Fruit fly (Drosophila melanogaster) whole organism, adult: ENCODE measurements around the gene nmdyn-D7.

Source experiments
- CG11617 ChIP-seq: fragments of 200-800 bp; sonication (Bioruptor generic); optimal IDR thresholded peaks from 2 replicates; lab custom pipeline; 2017; ENCODE audit warnings: mild to moderate bottlenecking, missing biosample characterization, missing genetic modification reagents, missing genetic modification characterization
- CG12768 ChIP-seq: fragments of 200-800 bp; sonication (Bioruptor generic); optimal IDR thresholded peaks from 2 replicates; lab custom pipeline; 2017; ENCODE audit warnings: missing biosample characterization, missing genetic modification characterization, mild to moderate bottlenecking, moderate library complexity, missing genetic modification reagents
- CG14711 ChIP-seq: fragments of 200-800 bp; sonication (Bioruptor generic); optimal IDR thresholded peaks from 2 replicates; lab custom pipeline; 2018; ENCODE audit warnings: missing biosample characterization, mild to moderate bottlenecking, missing genetic modification characterization, moderate library complexity
- CG1620 ChIP-seq: fragments of 200-800 bp; sonication (Bioruptor generic); optimal IDR thresholded peaks from 2 replicates; lab custom pipeline; 2016; ENCODE audit warnings: missing biosample characterization, missing genetic modification characterization
- CG33017 ChIP-seq: fragments of 200-800 bp; sonication (Bioruptor generic); optimal IDR thresholded peaks from 2 replicates; lab custom pipeline; 2018; ENCODE audit warnings: missing biosample characterization, mild to moderate bottlenecking, missing genetic modification characterization, moderate library complexity
- CG5204 ChIP-seq: fragments of 200-800 bp; sonication (Bioruptor generic); optimal IDR thresholded peaks from 2 replicates; lab custom pipeline; 2016; ENCODE audit warnings: missing biosample characterization, missing genetic modification characterization
- CG7045 ChIP-seq: fragments of 200-800 bp; sonication (Bioruptor generic); optimal IDR thresholded peaks from 2 replicates; lab custom pipeline; 2017; ENCODE audit warnings: missing biosample characterization, mild to moderate bottlenecking, missing genetic modification characterization
- CG7101 ChIP-seq: fragments of 200-800 bp; sonication (Bioruptor generic); optimal IDR thresholded peaks from 2 replicates; lab custom pipeline; 2018; ENCODE audit warnings: missing biosample characterization, mild to moderate bottlenecking, missing genetic modification characterization, moderate library complexity
- Clk ChIP-seq: fragments of 200-800 bp; sonication (Bioruptor generic); optimal IDR thresholded peaks from 2 replicates; lab custom pipeline; 2017; ENCODE audit warnings: missing biosample characterization, missing genetic modification characterization
- Crg-1 ChIP-seq: fragments of 200-800 bp; sonication (Bioruptor generic); optimal IDR thresholded peaks from 2 replicates; lab custom pipeline; 2016; ENCODE audit warnings: missing biosample characterization, missing genetic modification characterization
- Hr96 ChIP-seq: fragments of 200-800 bp; sonication (Bioruptor generic); optimal IDR thresholded peaks from 2 replicates; lab custom pipeline; 2016; ENCODE audit warnings: missing biosample characterization, missing genetic modification characterization
- Mnt ChIP-seq: fragments of 200-800 bp; sonication (Bioruptor generic); optimal IDR thresholded peaks from 2 replicates; lab custom pipeline; 2016; ENCODE audit warnings: missing biosample characterization, mild to moderate bottlenecking, missing genetic modification characterization
- bab1 ChIP-seq: fragments of 200-800 bp; sonication (Bioruptor generic); optimal IDR thresholded peaks from 3 replicates; lab custom pipeline; 2019; ENCODE audit warnings: missing biosample characterization, mild to moderate bottlenecking, missing genetic modification characterization, moderate library complexity
- cic ChIP-seq: fragments of 200-800 bp; sonication (Bioruptor generic); optimal IDR thresholded peaks from 2 replicates; lab custom pipeline; 2017; ENCODE audit warnings: missing biosample characterization, mild to moderate bottlenecking, missing genetic modification characterization, moderate library complexity
- cnc ChIP-seq, 2 experiments: fragments of >200 bp; optimal IDR thresholded peaks; 2 replicates each; lab custom pipeline; 2017
- kay ChIP-seq: fragments of 200-800 bp; sonication (Bioruptor generic); peaks from one replicate; lab custom pipeline; 2016; ENCODE audit warnings: missing biosample characterization, missing genetic modification characterization, borderline replicate concordance
- ovo ChIP-seq: fragments of 200-800 bp; sonication (Bioruptor generic); optimal IDR thresholded peaks from 2 replicates; lab custom pipeline; 2016; ENCODE audit warnings: missing biosample characterization, missing genetic modification characterization
- pad ChIP-seq: fragments of 200-800 bp; sonication (Bioruptor generic); optimal IDR thresholded peaks from 3 replicates; lab custom pipeline; 2017; ENCODE audit warnings: missing biosample characterization, missing genetic modification characterization, mild to moderate bottlenecking, moderate library complexity, missing genetic modification reagents
- tj ChIP-seq: fragments of 200-800 bp; sonication (Bioruptor generic); optimal IDR thresholded peaks from 3 replicates; lab custom pipeline; 2017; ENCODE audit warnings: missing biosample characterization, mild to moderate bottlenecking, missing genetic modification characterization, moderate library complexity
- toe ChIP-seq: fragments of 200-800 bp; sonication (Bioruptor generic); optimal IDR thresholded peaks from 2 replicates; lab custom pipeline; 2016; ENCODE audit warnings: missing biosample characterization, missing genetic modification characterization

nmdyn-D7 gene

DNA sequence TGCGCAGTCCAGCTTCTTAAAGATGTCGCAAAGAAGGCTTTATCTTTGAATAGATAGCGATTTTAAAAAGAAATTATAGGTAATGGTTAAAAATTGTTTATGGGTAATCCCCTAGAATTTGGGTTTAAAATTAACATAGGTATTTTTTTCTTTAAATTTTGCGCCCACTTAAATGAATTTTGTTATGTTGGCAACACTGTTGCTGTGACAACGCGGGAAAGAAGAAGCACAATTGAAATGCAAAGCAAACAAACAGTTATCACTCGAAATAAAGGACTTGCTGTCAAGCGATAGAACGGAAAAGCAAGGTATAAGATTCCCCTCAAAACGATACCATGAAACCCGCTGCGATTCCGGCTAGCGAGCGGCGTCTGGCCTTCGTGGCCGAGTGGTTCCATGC lies at the start of gene nmdyn-D7:
nmdyn-D7 (plus strand) TSS at position 194 of the 400 bp plus-strand sequence.
- TF ChIP-seq Crg-1 (GFP tag; lab: Kevin White, UChicago): no peak
- peak; percentile 89 for TF ChIP-seq CG14711 (tag; lab: Kevin White, UChicago)
- no peak for TF ChIP-seq ovo (GFP tag; lab: Kevin White, UChicago)
- no peak for TF ChIP-seq CG7045

- TF ChIP-seq Hr96 (GFP tag; lab: Kevin White, UChicago): no peak
- peak; percentile 49 for TF ChIP-seq ovo (GFP tag; lab: Kevin White, UChicago)
- no peak for TF ChIP-seq kay (GFP tag; lab: Kevin White, UChicago)
- TF ChIP-seq Mnt (GFP tag; lab: Kevin White, UChicago): peak; percentile 70
- peak; percentile 97 for TF ChIP-seq cic (GFP tag; lab: Kevin White, UChicago)
- no peak for TF ChIP-seq toe (GFP tag; lab: Kevin White, UChicago)
- TF ChIP-seq tj (GFP tag; lab: Kevin White, UChicago): peak; percentile 74
Observed at dm6 chr3R:9630053-9630632, 49.6 kb upstream of the nmdyn-D7 start.

- TF ChIP-seq toe (GFP tag; lab: Kevin White, UChicago) (no peak), CG12768 (GFP tag; lab: Kevin White, UChicago) (peak; percentile 76), ovo (GFP tag; lab: Kevin White, UChicago) (no peak), pad (GFP tag; lab: Kevin White, UChicago) (peak; percentile 42), bab1 (peak; percentile 65), tj (GFP tag; lab: Kevin White, UChicago) (no peak), CG11617 (no peak), Hr96 (GFP tag; lab: Kevin White, UChicago) (no peak), CG1620 (GFP tag; lab: Kevin White, UChicago) (peak; percentile 19), kay (GFP tag; lab: Kevin White, UChicago) (no peak), cnc (optimal IDR thresholded peaks at IDR 0.05; lab: Kevin White, UChicago) (no peak), CG33017 (tag; lab: Kevin White, UChicago) (peak; percentile 59), Clk (no peak), CG7045 (peak; percentile 47), CG5204 (GFP tag; lab: Kevin White, UChicago) (no peak), Crg-1 (GFP tag; lab: Kevin White, UChicago) (peak; percentile 61), cic (GFP tag; lab: Kevin White, UChicago) (peak; percentile 19), CG14711 (tag; lab: Kevin White, UChicago) (peak; percentile 46), CG7101 (tag; lab: Kevin White, UChicago) (peak; percentile 65), Mnt (GFP tag; lab: Kevin White, UChicago) (peak; percentile 87)
Observed at dm6 chr3R:9630633-9631095, 49.1 kb upstream of the nmdyn-D7 start, which contains the start of gene Calr. TSS of gene Calr (minus strand) at chr3R:9630851.

DNA sequence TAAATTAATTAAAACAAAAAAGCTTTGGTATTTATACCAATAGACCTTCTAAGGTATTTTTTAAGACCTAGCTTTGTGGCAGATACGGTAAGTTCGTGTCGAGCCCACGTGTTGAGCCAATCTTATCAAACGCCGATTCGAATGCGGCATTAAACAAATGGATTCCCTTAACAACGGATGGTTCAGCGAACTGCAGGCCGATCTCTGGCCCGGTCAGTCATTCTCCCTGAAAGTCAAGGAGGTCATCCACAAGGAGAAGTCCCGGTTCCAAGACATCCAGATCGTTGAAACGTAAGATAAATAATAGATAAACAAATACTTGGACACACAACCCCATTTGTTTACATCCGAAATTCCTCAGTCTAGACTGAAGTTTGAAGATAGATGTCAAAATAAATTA lies 48.2 kb upstream of the nmdyn-D7 start, which contains the start of gene SpdS:
SpdS (plus strand) TSS at position 78 of the 400 bp plus-strand sequence.
- TF ChIP-seq bab1 (no peak), toe (GFP tag; lab: Kevin White, UChicago) (no peak), cnc (optimal IDR thresholded peaks at IDR 0.05; lab: Kevin White, UChicago) (no peak), Mnt (GFP tag; lab: Kevin White, UChicago) (peak; percentile 98), CG7101 (tag; lab: Kevin White, UChicago) (no peak), CG7045 (no peak), CG5204 (GFP tag; lab: Kevin White, UChicago) (no peak), Hr96 (GFP tag; lab: Kevin White, UChicago) (no peak)

DNA sequence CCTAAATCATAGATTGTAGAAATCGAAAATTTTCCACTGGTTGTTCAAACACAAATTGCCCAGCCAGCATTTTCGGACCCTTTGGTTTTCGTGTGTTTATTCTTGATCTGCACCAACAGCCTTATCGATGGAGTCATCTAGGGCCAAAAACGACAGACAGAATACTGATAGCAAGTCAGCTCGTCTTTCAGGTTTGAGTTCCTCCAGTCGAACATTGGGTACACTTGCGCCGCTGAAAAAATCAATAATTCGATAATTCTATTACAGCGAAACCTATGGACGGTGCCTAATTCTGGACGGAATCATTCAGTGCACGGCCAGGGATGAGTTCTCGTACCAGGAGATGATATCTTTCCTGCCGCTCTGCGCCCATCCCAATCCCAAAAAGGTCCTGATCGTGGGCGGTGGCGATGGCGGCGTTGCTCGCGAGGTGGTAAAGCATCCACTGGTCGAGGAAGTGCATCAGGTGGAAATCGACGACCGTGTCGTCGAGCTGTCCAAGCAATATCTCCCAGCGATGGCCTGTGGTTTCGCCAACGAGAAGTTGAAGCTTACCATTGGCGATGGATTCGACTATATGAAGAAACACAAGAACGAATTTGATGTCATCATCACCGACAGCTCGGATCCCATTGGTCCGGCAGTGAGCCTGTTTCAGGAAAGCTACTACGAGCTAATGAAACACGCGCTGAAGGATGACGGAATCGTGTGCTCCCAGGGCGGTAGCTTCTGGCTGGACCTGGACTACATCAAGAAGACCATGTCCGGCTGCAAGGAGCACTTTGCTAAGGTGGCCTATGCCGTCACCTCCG lies 47.4 kb upstream of the nmdyn-D7 start:
- no peak for TF ChIP-seq CG33017 (tag; lab: Kevin White, UChicago)
- TF ChIP-seq tj (GFP tag; lab: Kevin White, UChicago): peak; percentile 42

DNA sequence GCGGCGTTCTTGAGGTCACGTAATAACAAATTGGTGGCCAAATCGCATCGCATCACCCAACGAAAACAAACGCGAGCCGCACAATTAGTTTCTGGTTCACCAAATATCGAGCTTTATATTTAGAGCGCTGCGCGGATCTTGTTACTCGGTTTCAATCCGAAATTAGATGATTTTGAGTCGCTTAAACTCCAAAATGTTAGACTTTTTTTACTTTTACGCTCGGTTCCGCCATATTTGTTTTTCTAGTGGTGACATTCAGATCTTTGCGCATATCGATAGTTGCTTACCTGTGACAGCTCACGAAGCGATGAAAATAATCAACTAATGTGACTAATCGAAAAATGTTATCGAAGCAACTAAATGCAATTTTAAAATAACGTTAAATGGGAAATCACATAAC lies 42.4 kb upstream of the nmdyn-D7 start, which contains the start of gene Scm:
Scm (minus strand) TSS at position 251 of the 400 bp plus-strand sequence.
- no peak for TF ChIP-seq Hr96 (GFP tag; lab: Kevin White, UChicago)
- TF ChIP-seq CG1620 (GFP tag; lab: Kevin White, UChicago): no peak
- peak; percentile 55 for TF ChIP-seq bab1
- peak; percentile 15 for TF ChIP-seq CG7101 (tag; lab: Kevin White, UChicago)
- no peak for TF ChIP-seq ovo (GFP tag; lab: Kevin White, UChicago)
- peak; percentile 16 for TF ChIP-seq Mnt (GFP tag; lab: Kevin White, UChicago)
- TF ChIP-seq CG14711 (tag; lab: Kevin White, UChicago): peak; percentile 15
- no peak for TF ChIP-seq CG12768 (GFP tag; lab: Kevin White, UChicago)
